Fruit fly (Drosophila melanogaster): ENCODE measurements around the gene Rcd-1.
A peak's percentile ranks its signal among the peaks of the same experiment; 100 is the strongest.

Gene Rcd-1

dm6 chrX:19603953-19604352, 34.6 kb upstream of the Rcd-1 start (continued):
- TF ChIP-seq Bdp1 (GFP tag; optimal IDR thresholded peaks at IDR 0.05), result no peak
- peak; percentile 27 for TF ChIP-seq HLH54F (GFP tag; optimal IDR thresholded peaks at IDR 0.05)
- TF ChIP-seq CG8388 (GFP tag; optimal IDR thresholded peaks at IDR 0.05), result peak; percentile 56
- TF ChIP-seq phol (tag; optimal IDR thresholded peaks at IDR 0.05), result peak; percentile 69
- TF ChIP-seq CG8359 (GFP tag; optimal IDR thresholded peaks at IDR 0.05; ENCODE audit: borderline replicate concordance), result no peak
- TF ChIP-seq cg (GFP tag; optimal IDR thresholded peaks at IDR 0.05), result no peak
- no peak for TF ChIP-seq emc (GFP tag; optimal IDR thresholded peaks at IDR 0.05)
- no peak for TF ChIP-seq tna (GFP tag; IDR thresholded peaks at IDR 0.05; ENCODE audit: partially characterized antibody)
- TF ChIP-seq ewg (GFP tag; optimal IDR thresholded peaks at IDR 0.05), result peak; percentile 48
- TF ChIP-seq CG6175 (GFP tag; IDR thresholded peaks at IDR 0.05), result peak; percentile 74
- TF ChIP-seq maf-S (GFP tag; optimal IDR thresholded peaks at IDR 0.05), result peak; percentile 2
- peak; percentile 74 for TF ChIP-seq CG30403 (GFP tag; optimal IDR thresholded peaks at IDR 0.05)
- TF ChIP-seq pnt (GFP tag; optimal IDR thresholded peaks at IDR 0.05), result peak; percentile 43
- TF ChIP-seq CG4360 (GFP tag; IDR thresholded peaks at IDR 0.05), result no peak
- no peak for TF ChIP-seq MESR4 (GFP tag; optimal IDR thresholded peaks at IDR 0.05)
- peak; percentile 74 for TF ChIP-seq CG6813 (GFP tag; optimal IDR thresholded peaks at IDR 0.05)
- peak; percentile 43 for TF ChIP-seq CG30431 (GFP tag; optimal IDR thresholded peaks at IDR 0.05)
- TF ChIP-seq CG11247 (GFP tag; IDR thresholded peaks at IDR 0.05), result peak; percentile 77
- peak; percentile 70 for TF ChIP-seq E2f1 (GFP tag; IDR thresholded peaks at IDR 0.05)
- peak; percentile 29 for TF ChIP-seq vfl (GFP tag; optimal IDR thresholded peaks at IDR 0.05)
- TF ChIP-seq CG3995 (GFP tag; optimal IDR thresholded peaks at IDR 0.05), result peak; percentile 6
- peak; percentile 72; the same call in 2 of the 3 replicates for TF ChIP-seq sr (GFP tag; IDR thresholded peaks at IDR 0.05)
- no peak for TF ChIP-seq trh (GFP tag; optimal IDR thresholded peaks at IDR 0.05)
- TF ChIP-seq cwo (GFP tag; optimal IDR thresholded peaks at IDR 0.05), result peak; percentile 75
- peak; percentile 76 for TF ChIP-seq seq (GFP tag; IDR thresholded peaks at IDR 0.05)
- peak; percentile 71 for TF ChIP-seq zfh1 (GFP tag; IDR thresholded peaks at IDR 0.05)
- TF ChIP-seq tgo (GFP tag; IDR thresholded peaks at IDR 0.05), result peak; percentile 79
- TF ChIP-seq Atf3 (GFP tag; optimal IDR thresholded peaks at IDR 0.05), result peak; percentile 16

dm6 chrX:19604997-19605396, 33.6 kb upstream of the Rcd-1 start, which contains the start of gene CG14207:
CG14207 (plus strand) TSS chrX:19605199.
- TF ChIP-seq CG34422 (GFP tag; IDR thresholded peaks at IDR 0.05) (0 out of 3 replicates have a peak, but pooled peaks have one; percentile 29), org-1 (GFP tag; optimal IDR thresholded peaks at IDR 0.05) (no peak), phol (tag; optimal IDR thresholded peaks at IDR 0.05) (no peak), Usf (GFP tag; optimal IDR thresholded peaks at IDR 0.05) (no peak), sqz (GFP tag; optimal IDR thresholded peaks at IDR 0.05) (peak; percentile 22), dysf (GFP tag; IDR thresholded peaks at IDR 0.05) (no peak), kni (GFP tag; optimal IDR thresholded peaks at IDR 0.05) (no peak), bab2 (GFP tag; optimal IDR thresholded peaks at IDR 0.05) (no peak), Nf-YA (GFP tag; IDR thresholded peaks at IDR 0.05) (no peak), Hey (tag; optimal IDR thresholded peaks at IDR 0.05) (no peak), ftz-f1 (GFP tag; optimal IDR thresholded peaks at IDR 0.05) (no peak), kah (GFP tag; optimal IDR thresholded peaks at IDR 0.05) (no peak), zen (tag; optimal IDR thresholded peaks at IDR 0.05) (no peak), salm (tag; optimal IDR thresholded peaks at IDR 0.05) (no peak), Neu2 (GFP tag; optimal IDR thresholded peaks at IDR 0.05; ENCODE audit: borderline replicate concordance) (no peak), CG5245 (GFP tag; optimal IDR thresholded peaks at IDR 0.05) (no peak), CG8359 (GFP tag; optimal IDR thresholded peaks at IDR 0.05; ENCODE audit: borderline replicate concordance) (no peak), Fer3 (tag; optimal IDR thresholded peaks at IDR 0.05) (peak; percentile 36), oc (tag; optimal IDR thresholded peaks at IDR 0.05) (no peak), Sin3A (optimal IDR thresholded peaks at IDR 0.05) (no peak), Oli (tag; optimal IDR thresholded peaks at IDR 0.05) (no peak), vnd (GFP tag; IDR thresholded peaks at IDR 0.05; ENCODE audit: partially characterized antibody) (peak; percentile 65), CG9797 (GFP tag; optimal IDR thresholded peaks at IDR 0.05) (no peak), cg (GFP tag; optimal IDR thresholded peaks at IDR 0.05) (peak; percentile 0), CG17328 (GFP tag; IDR thresholded peaks at IDR 0.05) (no peak), Pdp1 (GFP tag; optimal IDR thresholded peaks at IDR 0.05) (peak in 1 of 2 experiments; percentile 6), bsh (GFP tag; optimal IDR thresholded peaks at IDR 0.05) (peak in 1 of 2 experiments; percentile 9)

Data from whole organism, embryonic.